Fruit fly (Drosophila melanogaster) whole organism, prepupa: Measurements from ENCODE around the gene mnb.

Experiments used
- CG6808 ChIP-seq: fragments of 200-800 bp; sonication (Bioruptor generic); optimal IDR thresholded peaks from 3 replicates; lab custom pipeline; 2017; ENCODE audit warnings: missing biosample characterization, missing genetic modification characterization, mild to moderate bottlenecking, moderate library complexity, missing genetic modification reagents
- CG9139 ChIP-seq: fragments of 200-800 bp; sonication (Bioruptor generic); optimal IDR thresholded peaks from 3 replicates; lab custom pipeline; 2017; ENCODE audit warnings: missing biosample characterization, mild to moderate bottlenecking, missing genetic modification characterization
- Gug ChIP-seq: fragments of 200-800 bp; sonication (Bioruptor generic); IDR thresholded peaks from 2 replicates; pipeline ENCODE4 v1.3.6; 2022; ENCODE audit warnings: missing biosample characterization, missing genetic modification characterization
- Sox102F ChIP-seq: fragments of 200-800 bp; sonication (Bioruptor generic); optimal IDR thresholded peaks from 2 replicates; lab custom pipeline; 2016; ENCODE audit warnings: missing biosample characterization, mild to moderate bottlenecking, missing genetic modification characterization
- dac ChIP-seq: fragments of 200-800 bp; sonication (Bioruptor generic); optimal IDR thresholded peaks from 2 replicates; lab custom pipeline; 2017; ENCODE audit warnings: missing biosample characterization, mild to moderate bottlenecking, missing genetic modification characterization

dm6 chrX:17878632-17879033, 8.4 kb downstream of the mnb start:
- TF ChIP-seq Sox102F (GFP tag; lab: Kevin White, UChicago): no peak
- TF ChIP-seq CG9139 (GFP tag; lab: Kevin White, UChicago): peak; percentile 69
- no peak for TF ChIP-seq Gug (GFP tag; lab: Robert Waterston, UW)
- TF ChIP-seq dac (GFP tag; lab: Kevin White, UChicago): no peak
- peak; percentile 23 for TF ChIP-seq CG6808 (GFP tag; lab: Kevin White, UChicago)
